Worm (Caenorhabditis elegans): ENCODE data around the gene F59A7.5.

F59A7.5 gene

ce11 chrV:2022374-2022773, at the start of gene F59A7.5:
Gene F59A7.5, plus strand, starts transcription at chrV:2022674.
- no peak for TF ChIP-seq snpc-4 (tag; optimal IDR thresholded peaks at IDR 0.05)
- TF ChIP-seq lir-3 (tag; optimal IDR thresholded peaks at IDR 0.05; ENCODE audit: poor library complexity) = no peak
- no peak for TF ChIP-seq rnt-1 (tag; optimal IDR thresholded peaks at IDR 0.05)
- no peak for TF ChIP-seq lsy-2 (tag; optimal IDR thresholded peaks at IDR 0.05)
- TF ChIP-seq unc-62 (GFP tag; optimal IDR thresholded peaks at IDR 0.05) = no peak
- no peak for TF ChIP-seq tlp-1 (tag; optimal IDR thresholded peaks at IDR 0.05)
- TF ChIP-seq nhr-85 (tag) = no peak
- no peak for TF ChIP-seq fkh-10 (GFP tag; optimal IDR thresholded peaks at IDR 0.05)
- TF ChIP-seq tbx-2 (tag; optimal IDR thresholded peaks at IDR 0.05) = no peak

ce11 chrV:1975049-1975448, 47.4 kb upstream of the F59A7.5 start, which contains the start of gene fbxa-201:
Gene fbxa-201, plus strand, starts transcription at chrV:1975349.
- TF ChIP-seq swsn-7 (tag; optimal IDR thresholded peaks at IDR 0.05) = no peak
- TF ChIP-seq egl-27 (tag; optimal IDR thresholded peaks at IDR 0.05) = no peak
- no peak for TF ChIP-seq C16A3.4 (tag; optimal IDR thresholded peaks at IDR 0.05)
- TF ChIP-seq mep-1 (tag; optimal IDR thresholded peaks at IDR 0.05) = no peak
- TF ChIP-seq dsc-1 (tag; optimal IDR thresholded peaks at IDR 0.05) = no peak
- no peak for TF ChIP-seq unc-98 (GFP tag; IDR thresholded peaks at IDR 0.05)
- no peak for TF ChIP-seq aly-2 (tag; optimal IDR thresholded peaks at IDR 0.05)
- TF ChIP-seq jun-1 (tag; optimal IDR thresholded peaks at IDR 0.05) = no peak
- TF ChIP-seq efl-3 (GFP tag; optimal IDR thresholded peaks at IDR 0.05) = no peak

ce11 chrV:1978968-1979367, 43.5 kb upstream of the F59A7.5 start, which contains the start of gene T08B1.4:
Gene T08B1.4, plus strand, starts transcription at chrV:1979268.
- TF ChIP-seq tlp-1 (tag; optimal IDR thresholded peaks at IDR 0.05) (no peak), hpl-2 (GFP tag; optimal IDR thresholded peaks at IDR 0.05) (no peak), ceh-90 (tag; optimal IDR thresholded peaks at IDR 0.05) (no peak), irx-1 (tag; optimal IDR thresholded peaks at IDR 0.05) (no peak), unc-130 (tag; optimal IDR thresholded peaks at IDR 0.05) (no peak), dsc-1 (tag; optimal IDR thresholded peaks at IDR 0.05) (no peak), ztf-11 (tag; optimal IDR thresholded peaks at IDR 0.05) (no peak), unc-62 (GFP tag; optimal IDR thresholded peaks at IDR 0.05) (no peak), nhr-11 (tag; optimal IDR thresholded peaks at IDR 0.05) (no peak), nhr-28 (tag; optimal IDR thresholded peaks at IDR 0.05) (no peak), nhr-20 (tag; optimal IDR thresholded peaks at IDR 0.05) (no peak), xbp-1 (tag; optimal IDR thresholded peaks at IDR 0.05) (no peak), unc-98 (GFP tag; IDR thresholded peaks at IDR 0.05) (no peak), lir-3 (tag; optimal IDR thresholded peaks at IDR 0.05; ENCODE audit: poor library complexity) (no peak), ceh-82 (tag; optimal IDR thresholded peaks at IDR 0.05) (no peak), aly-2 (tag; optimal IDR thresholded peaks at IDR 0.05) (no peak)

- TF ChIP-seq nhr-11 (tag; optimal IDR thresholded peaks at IDR 0.05) = no peak
- TF ChIP-seq elt-2 (tag; optimal IDR thresholded peaks at IDR 0.05) = peak; percentile 80
Measured at ce11 chrV:1986954-1987353, 35.5 kb upstream of the F59A7.5 start, which contains the start of gene T08B1.1. Gene T08B1.1, minus strand, starts transcription at chrV:1987045.

- TF ChIP-seq elt-2 (tag; optimal IDR thresholded peaks at IDR 0.05) (peak; percentile 31), lin-39 (tag; optimal IDR thresholded peaks at IDR 0.05) (no peak), fkh-8 (tag; optimal IDR thresholded peaks at IDR 0.05) (no peak), pag-3 (tag; optimal IDR thresholded peaks at IDR 0.05; ENCODE audit: borderline replicate concordance, insufficient read depth) (no peak), vab-15 (tag; optimal IDR thresholded peaks at IDR 0.05) (no peak)
Measured at ce11 chrV:1989220-1989619, 33.3 kb upstream of the F59A7.5 start.

ce11 chrV:1991381-1991780, 31.1 kb upstream of the F59A7.5 start:
- no peak for TF ChIP-seq nhr-84 (tag; optimal IDR thresholded peaks at IDR 0.05)
- TF ChIP-seq efl-1 (optimal IDR thresholded peaks at IDR 0.05) = no peak
- TF ChIP-seq efl-1 (GFP tag; optimal IDR thresholded peaks at IDR 0.05 in 1 of 2) = peak in 1 of 2 experiments; percentile 64
